Fruit fly (Drosophila melanogaster): Measurements from ENCODE around the gene NTPase.

The NTPase gene

DNA sequence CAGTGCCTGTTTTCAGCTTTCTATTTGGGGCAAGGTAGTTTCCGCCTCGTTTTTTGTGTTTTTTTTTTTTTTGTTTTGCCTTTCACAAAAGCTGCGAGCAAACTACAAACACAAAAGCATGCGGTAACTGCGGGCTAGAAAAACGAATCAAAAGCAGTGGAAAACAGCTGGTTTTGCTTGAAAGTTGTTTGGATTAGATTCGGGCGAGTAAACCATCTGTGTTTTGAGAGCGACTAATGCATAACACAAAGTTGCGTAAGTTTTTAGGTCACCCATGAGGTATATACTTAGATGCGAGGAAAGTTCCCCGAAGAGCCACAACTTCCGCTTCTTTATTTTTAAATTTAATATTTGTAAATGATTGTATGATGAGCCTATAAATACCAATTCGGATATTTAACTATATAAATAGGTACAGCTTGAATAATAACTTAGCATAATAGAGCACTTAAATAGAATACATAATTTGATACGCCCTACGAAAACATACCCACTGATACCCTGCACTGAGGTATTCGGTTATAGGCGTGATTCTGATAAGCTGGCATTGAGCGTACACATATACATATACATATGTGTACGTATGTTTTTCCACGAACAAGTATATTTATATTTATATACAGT is 13.2 kb downstream of the NTPase start (continued):
- peak; percentile 34 for TF ChIP-seq CG3281 (GFP tag; optimal IDR thresholded peaks at IDR 0.05)
- TF ChIP-seq Elba2 (GFP tag; optimal IDR thresholded peaks at IDR 0.05): no peak
- TF ChIP-seq CG4820 (GFP tag; optimal IDR thresholded peaks at IDR 0.05): no peak
- TF ChIP-seq Fer1 (GFP tag; optimal IDR thresholded peaks at IDR 0.05): peak; percentile 56
- peak; percentile 21 for TF ChIP-seq CG6683 (GFP tag; optimal IDR thresholded peaks at IDR 0.05)
- no peak for TF ChIP-seq oc (tag; optimal IDR thresholded peaks at IDR 0.05)
- no peak for TF ChIP-seq CG11085 (GFP tag; IDR thresholded peaks at IDR 0.05)
- peak; percentile 50 for TF ChIP-seq CG11504 (tag; optimal IDR thresholded peaks at IDR 0.05)
- no peak for TF ChIP-seq CG12744 (GFP tag; optimal IDR thresholded peaks at IDR 0.05)
- TF ChIP-seq CG13894 (tag; optimal IDR thresholded peaks at IDR 0.05): peak; percentile 21
- TF ChIP-seq Trl (optimal IDR thresholded peaks at IDR 0.05): no peak
- TF ChIP-seq Trl (GFP tag; optimal IDR thresholded peaks at IDR 0.05): no peak
- TF ChIP-seq CG7745 (tag; optimal IDR thresholded peaks at IDR 0.05): no peak
- peak; percentile 48 for TF ChIP-seq Dek (tag; optimal IDR thresholded peaks at IDR 0.05)
- no peak for TF ChIP-seq cas (GFP tag; IDR thresholded peaks at IDR 0.05)
- peak; percentile 56 for TF ChIP-seq lilli (GFP tag; optimal IDR thresholded peaks at IDR 0.05)
- peak; percentile 9 for TF ChIP-seq Hsf (GFP tag; optimal IDR thresholded peaks at IDR 0.05)
- no peak for TF ChIP-seq B-H1 (GFP tag; IDR thresholded peaks at IDR 0.05)
- TF ChIP-seq Gug (GFP tag; IDR thresholded peaks at IDR 0.05): 0 out of 4 replicates have a peak, but pooled peaks have one; percentile 5
- TF ChIP-seq tin (GFP tag; optimal IDR thresholded peaks at IDR 0.05): no peak
- 0 out of 3 replicates have a peak, but pooled peaks have one; percentile 17 for TF ChIP-seq ase (GFP tag; IDR thresholded peaks at IDR 0.05)
- no peak for TF ChIP-seq Nf-YA (GFP tag; IDR thresholded peaks at IDR 0.05)
- TF ChIP-seq slp2 (GFP tag; optimal IDR thresholded peaks at IDR 0.05): no peak
- TF ChIP-seq sob (GFP tag; IDR thresholded peaks at IDR 0.05): peak; percentile 51; the same call in 1 of the 2 replicates
- peak; percentile 2 for TF ChIP-seq exex (tag; optimal IDR thresholded peaks at IDR 0.05)
- TF ChIP-seq CG17361 (GFP tag; IDR thresholded peaks at IDR 0.05): peak; percentile 34; the same call in 1 of the 3 replicates
- no peak for TF ChIP-seq lbe (GFP tag; optimal IDR thresholded peaks at IDR 0.05)
- 0 out of 2 replicates have a peak, but pooled peaks have one; percentile 18 for TF ChIP-seq CG1024 (GFP tag; IDR thresholded peaks at IDR 0.05)
- TF ChIP-seq lmd (GFP tag; IDR thresholded peaks at IDR 0.05): peak; percentile 59
- TF ChIP-seq CG9727 (GFP tag; optimal IDR thresholded peaks at IDR 0.05): no peak
- no peak for TF ChIP-seq CrebB (tag; optimal IDR thresholded peaks at IDR 0.05)
- TF ChIP-seq Hand (GFP tag; optimal IDR thresholded peaks at IDR 0.05): no peak
- TF ChIP-seq Oli (tag; optimal IDR thresholded peaks at IDR 0.05): peak; percentile 30
- peak; percentile 69 for TF ChIP-seq CG2678 (tag; optimal IDR thresholded peaks at IDR 0.05)
- TF ChIP-seq CG18619 (GFP tag; optimal IDR thresholded peaks at IDR 0.05): peak; percentile 49
- peak; percentile 51 for TF ChIP-seq BtbVII (GFP tag; optimal IDR thresholded peaks at IDR 0.05)
- peak; percentile 55 for TF ChIP-seq sug (tag; optimal IDR thresholded peaks at IDR 0.05)
- TF ChIP-seq CG17359 (tag; optimal IDR thresholded peaks at IDR 0.05): peak; percentile 49
- TF ChIP-seq CG7839 (tag; optimal IDR thresholded peaks at IDR 0.05): peak; percentile 72
- peak; percentile 42 for TF ChIP-seq CG6813 (GFP tag; optimal IDR thresholded peaks at IDR 0.05)
- TF ChIP-seq nau (GFP tag; optimal IDR thresholded peaks at IDR 0.05): peak; percentile 30
- no peak for TF ChIP-seq Atf-2 (GFP tag; optimal IDR thresholded peaks at IDR 0.05)
- peak; percentile 72 for TF ChIP-seq dysf (GFP tag; IDR thresholded peaks at IDR 0.05)
- TF ChIP-seq CG10654 (GFP tag; optimal IDR thresholded peaks at IDR 0.05): no peak
- no peak for TF ChIP-seq pb (GFP tag; optimal IDR thresholded peaks at IDR 0.05)
- TF ChIP-seq fd96Cb (tag; optimal IDR thresholded peaks at IDR 0.05): peak; percentile 17
- TF ChIP-seq dm (GFP tag; optimal IDR thresholded peaks at IDR 0.05): no peak
- TF ChIP-seq sr (GFP tag; IDR thresholded peaks at IDR 0.05): no peak
- no peak for TF ChIP-seq CG8478 (optimal IDR thresholded peaks at IDR 0.05)
- TF ChIP-seq chif (GFP tag; optimal IDR thresholded peaks at IDR 0.05): no peak
- TF ChIP-seq CG8388 (GFP tag; optimal IDR thresholded peaks at IDR 0.05): no peak

Data from whole organism, embryonic.